Worm (Caenorhabditis elegans) whole organism, L3 larva: ENCODE results near the gene arrd-25.
A peak's percentile ranks its signal among the peaks of the same experiment; 100 is the strongest.

Source experiments
- R02D3.7 ChIP-seq: fragments of 150-350 bp; optimal IDR thresholded peaks from 2 replicates; lab custom pipeline; 2014; ENCODE audit warnings: missing biosample characterization, missing genetic modification characterization
- aly-2 ChIP-seq: fragments of 150-350 bp; optimal IDR thresholded peaks from 2 replicates; lab custom pipeline; 2014; ENCODE audit warnings: missing biosample characterization, missing genetic modification characterization
- ama-1 ChIP-seq: fragments of 150-350 bp; optimal IDR thresholded peaks from 2 replicates; lab custom pipeline; 2018
- ceh-16 ChIP-seq: sonication (generic microtip); optimal IDR thresholded peaks from 2 replicates; lab custom pipeline; 2017; ENCODE audit warnings: missing biosample characterization, missing genetic modification characterization
- ceh-28 ChIP-seq: fragments of 150-350 bp; optimal IDR thresholded peaks from 2 replicates; lab custom pipeline; 2014; ENCODE audit warnings: missing biosample characterization, missing genetic modification reagents, missing genetic modification characterization
- ceh-9 ChIP-seq: sonication (generic microtip); optimal IDR thresholded peaks from 2 replicates; lab custom pipeline; 2018; ENCODE audit warnings: missing biosample characterization, missing genetic modification characterization
- daf-12 ChIP-seq: fragments of 150-350 bp; optimal IDR thresholded peaks from 2 replicates; lab custom pipeline; 2014; ENCODE audit warnings: missing biosample characterization, missing genetic modification reagents, missing genetic modification characterization
- egl-27 ChIP-seq: sonication (generic microtip); optimal IDR thresholded peaks from 4 replicates; lab custom pipeline; 2017; ENCODE audit warnings: missing biosample characterization, missing genetic modification reagents, missing genetic modification characterization
- elt-1 ChIP-seq: fragments of 150-350 bp; optimal IDR thresholded peaks from 2 replicates; lab custom pipeline; 2014; ENCODE audit warnings: missing biosample characterization, missing genetic modification characterization
- elt-2 ChIP-seq: sonication (generic microtip); optimal IDR thresholded peaks from 2 replicates; lab custom pipeline; 2016; ENCODE audit warnings: missing genetic modification reagents, mild to moderate bottlenecking, missing genetic modification characterization, missing compliant biosample characterization
- elt-3 ChIP-seq, 3 experiments: fragments of 150-350 bp in 1 of 3; sonication (generic microtip) in 2 of 3; optimal IDR thresholded peaks; 2 replicates in 2 of 3; 4 replicates in 1 of 3; lab custom pipeline; 2014 to 2017; ENCODE audit warnings: missing biosample characterization in 3 of 3, missing genetic modification characterization in 3 of 3
- eor-1 ChIP-seq, 2 experiments: fragments of 150-350 bp; optimal IDR thresholded peaks; 2 replicates each; lab custom pipeline; 2014 to 2018; ENCODE audit warnings: missing biosample characterization in 2 of 2, missing genetic modification characterization in 2 of 2
- fos-1 ChIP-seq: fragments of 150-350 bp; optimal IDR thresholded peaks from 2 replicates; lab custom pipeline; 2014; ENCODE audit warnings: missing biosample characterization, missing genetic modification characterization
- jun-1 ChIP-seq: fragments of 150-350 bp; optimal IDR thresholded peaks from 2 replicates; lab custom pipeline; 2014; ENCODE audit warnings: missing biosample characterization, missing genetic modification reagents, missing genetic modification characterization
- lin-15B ChIP-seq: fragments of 150-350 bp; optimal IDR thresholded peaks from 2 replicates; lab custom pipeline; 2014; ENCODE audit warnings: missing biosample characterization, missing genetic modification characterization
- lin-39 ChIP-seq: fragments of 150-350 bp; optimal IDR thresholded peaks from 2 replicates; lab custom pipeline; 2018; ENCODE audit warnings: missing biosample characterization, missing genetic modification reagents, missing genetic modification characterization
- lsy-12 ChIP-seq: sonication (generic microtip); optimal IDR thresholded peaks from 2 replicates; lab custom pipeline; 2016; ENCODE audit warnings: mild to moderate bottlenecking, missing genetic modification characterization, missing compliant biosample characterization
- mml-1 ChIP-seq: fragments of 150-350 bp; sonication (generic microtip); optimal IDR thresholded peaks from 3 replicates; lab custom pipeline; 2014; ENCODE audit warnings: missing biosample characterization, missing genetic modification characterization
- nfya-1 ChIP-seq: sonication (generic microtip); optimal IDR thresholded peaks from 2 replicates; lab custom pipeline; 2017; ENCODE audit warnings: missing genetic modification characterization, mild to moderate bottlenecking, missing compliant biosample characterization, antibody characterized with exemption, moderate library complexity; ENCODE audit not compliant: insufficient read depth
- nhr-11 ChIP-seq: fragments of 150-350 bp; optimal IDR thresholded peaks from 2 replicates; lab custom pipeline; 2014; ENCODE audit warnings: missing biosample characterization, missing genetic modification characterization
- nhr-237 ChIP-seq: fragments of 150-350 bp; optimal IDR thresholded peaks from 2 replicates; lab custom pipeline; 2014; ENCODE audit warnings: missing biosample characterization, missing genetic modification characterization
- nhr-25 ChIP-seq: sonication (generic microtip); optimal IDR thresholded peaks from 2 replicates; lab custom pipeline; 2017; ENCODE audit warnings: missing biosample characterization, missing genetic modification characterization
- nhr-28 ChIP-seq: fragments of 150-350 bp; optimal IDR thresholded peaks from 2 replicates; lab custom pipeline; 2014; ENCODE audit warnings: missing biosample characterization, missing genetic modification characterization
- nhr-43 ChIP-seq: sonication (generic microtip); optimal IDR thresholded peaks from 2 replicates; lab custom pipeline; 2016; ENCODE audit warnings: mild to moderate bottlenecking, missing genetic modification characterization, missing compliant biosample characterization; ENCODE audit not compliant: poor library complexity, severe bottlenecking
- nhr-77 ChIP-seq: fragments of 150-350 bp; optimal IDR thresholded peaks from 2 replicates; lab custom pipeline; 2014; ENCODE audit warnings: missing biosample characterization, missing genetic modification characterization
- pha-4 ChIP-seq: fragments of 150-350 bp; optimal IDR thresholded peaks from 2 replicates; lab custom pipeline; 2014; ENCODE audit warnings: missing biosample characterization, missing genetic modification reagents, missing genetic modification characterization
- skn-1 ChIP-seq: fragments of 150-350 bp; optimal IDR thresholded peaks from 2 replicates; lab custom pipeline; 2014; ENCODE audit warnings: missing biosample characterization, missing genetic modification characterization
- snpc-4 ChIP-seq: fragments of 150-350 bp; optimal IDR thresholded peaks from 2 replicates; lab custom pipeline; 2014; ENCODE audit warnings: missing biosample characterization, missing genetic modification characterization
- tbx-2 ChIP-seq: sonication (generic microtip); optimal IDR thresholded peaks from 2 replicates; lab custom pipeline; 2016; ENCODE audit warnings: mild to moderate bottlenecking, missing genetic modification characterization, missing compliant biosample characterization
- unc-39 ChIP-seq: sonication (generic microtip); optimal IDR thresholded peaks from 4 replicates; lab custom pipeline; 2017; ENCODE audit warnings: missing biosample characterization, missing genetic modification characterization
- unc-62 ChIP-seq: fragments of 150-350 bp; sonication (generic microtip); optimal IDR thresholded peaks from 4 replicates; lab custom pipeline; 2014; ENCODE audit warnings: missing biosample characterization, missing genetic modification reagents, missing genetic modification characterization
- ztf-11 ChIP-seq: fragments of 150-350 bp; optimal IDR thresholded peaks from 2 replicates; lab custom pipeline; 2014; ENCODE audit warnings: missing biosample characterization, missing genetic modification characterization
- ztf-4 ChIP-seq: fragments of 150-350 bp; optimal IDR thresholded peaks from 2 replicates; lab custom pipeline; 2014; ENCODE audit warnings: missing biosample characterization, missing genetic modification characterization

Gene arrd-25

ce11 chrX:14020290-14020689, 13.3 kb upstream of the arrd-25 start, which contains the start of gene C04C11.1:
TSS of gene C04C11.1 (plus strand) at chrX:14020590.
- TF ChIP-seq tbx-2 (tag; lab: Kevin White, UChicago) (no peak), nhr-25 (tag; lab: Kevin White, UChicago) (no peak), skn-1 (tag; lab: Kevin White, UChicago) (no peak), nfya-1 (tag; lab: Kevin White, UChicago) (no peak)

- TF ChIP-seq elt-2 (tag; lab: Kevin White, UChicago) (peak; percentile 59), pha-4 (tag; lab: Kevin White, UChicago) (peak; percentile 65), lsy-12 (tag; lab: Kevin White, UChicago) (no peak), lin-39 (tag; lab: Kevin White, UChicago) (peak; percentile 53), nfya-1 (tag; lab: Kevin White, UChicago) (peak; percentile 15)
Measured at ce11 chrX:14024400-14024953, 9.1 kb upstream of the arrd-25 start.

ce11 chrX:14026893-14027292, 6.7 kb upstream of the arrd-25 start:
- TF ChIP-seq mml-1 (tag; lab: Kevin White, UChicago) (no peak), ceh-9 (no peak), ceh-28 (tag; lab: Kevin White, UChicago) (no peak), eor-1 (tag; optimal IDR thresholded peaks at IDR 0.05; lab: Kevin White, UChicago) (no peak), nhr-77 (no peak), ama-1 (no peak), elt-1 (tag; lab: Kevin White, UChicago) (no peak), jun-1 (tag; lab: Kevin White, UChicago) (no peak), lin-39 (tag; lab: Kevin White, UChicago) (no peak)

ce11 chrX:14028492-14028891, 5.1 kb upstream of the arrd-25 start:
- no peak for TF ChIP-seq aly-2 (tag; lab: Kevin White, UChicago)
- TF ChIP-seq eor-1 (tag; optimal IDR thresholded peaks at IDR 0.05; lab: Kevin White, UChicago), result no peak
- TF ChIP-seq ceh-16, result no peak
- TF ChIP-seq ztf-4 (tag; lab: Kevin White, UChicago), result no peak

- TF ChIP-seq unc-39 (no peak), ceh-9 (no peak), unc-62 (GFP tag; lab: Kevin White, UChicago) (no peak), nhr-11 (tag; lab: Kevin White, UChicago) (no peak), ama-1 (no peak), snpc-4 (tag; lab: Kevin White, UChicago) (no peak), nhr-28 (tag; lab: Kevin White, UChicago) (no peak), nhr-237 (no peak)
- TF ChIP-seq, all 47 proteins: peak for 0
Measured at ce11 chrX:14029392-14029791, 4.2 kb upstream of the arrd-25 start.

ce11 chrX:14029872-14030271, 3.7 kb upstream of the arrd-25 start:
- TF ChIP-seq lin-15B (tag; lab: Kevin White, UChicago) (no peak), ama-1 (no peak), mml-1 (tag; lab: Kevin White, UChicago) (no peak), ztf-11 (tag; lab: Kevin White, UChicago) (no peak), ceh-28 (tag; lab: Kevin White, UChicago) (no peak), fos-1 (tag; lab: Kevin White, UChicago) (no peak), ceh-9 (no peak), aly-2 (tag; lab: Kevin White, UChicago) (no peak), elt-3 (tag; optimal IDR thresholded peaks at IDR 0.05; lab: Kevin White, UChicago) (no peak), daf-12 (tag; lab: Kevin White, UChicago) (no peak), ceh-16 (no peak), egl-27 (no peak), R02D3.7 (tag; lab: Kevin White, UChicago) (no peak), nhr-77 (no peak), lin-39 (tag; lab: Kevin White, UChicago) (no peak), jun-1 (tag; lab: Kevin White, UChicago) (no peak), unc-62 (GFP tag; lab: Kevin White, UChicago) (no peak), nhr-43 (tag; lab: Kevin White, UChicago) (no peak)
